Worm (Caenorhabditis elegans) whole organism, L2 larva: Measurements from ENCODE around the gene his-74.

Experiments used
- R02D3.7 ChIP-seq: fragments of 150-350 bp; optimal IDR thresholded peaks from 2 replicates; lab custom pipeline; 2014; ENCODE audit warnings: missing biosample characterization, missing genetic modification characterization
- alr-1 ChIP-seq: fragments of 150-350 bp; optimal IDR thresholded peaks from 2 replicates; lab custom pipeline; 2014; ENCODE audit warnings: missing biosample characterization, missing genetic modification characterization
- elt-1 ChIP-seq: fragments of 150-350 bp; optimal IDR thresholded peaks from 2 replicates; lab custom pipeline; 2014; ENCODE audit warnings: missing biosample characterization, missing genetic modification characterization
- gmeb-1 ChIP-seq: fragments of 150-350 bp; optimal IDR thresholded peaks from 2 replicates; lab custom pipeline; 2014; ENCODE audit warnings: missing biosample characterization, missing genetic modification characterization
- mbf-1 ChIP-seq: sonication (generic microtip); optimal IDR thresholded peaks from 2 replicates; lab custom pipeline; 2017; ENCODE audit warnings: missing biosample characterization, missing genetic modification characterization
- nhr-21 ChIP-seq: fragments of 150-350 bp; optimal IDR thresholded peaks from 2 replicates; lab custom pipeline; 2014; ENCODE audit warnings: missing biosample characterization, missing genetic modification characterization
- nhr-77 ChIP-seq: fragments of 150-350 bp; optimal IDR thresholded peaks from 2 replicates; lab custom pipeline; 2014; ENCODE audit warnings: missing biosample characterization, missing genetic modification characterization
- snpc-4 ChIP-seq: fragments of 150-350 bp; optimal IDR thresholded peaks from 2 replicates; lab custom pipeline; 2014; ENCODE audit warnings: missing biosample characterization, missing genetic modification characterization
- unc-55 ChIP-seq: fragments of 150-350 bp; sonication (generic microtip); optimal IDR thresholded peaks from 3 replicates; lab custom pipeline; 2014; ENCODE audit warnings: missing biosample characterization, missing genetic modification reagents, missing genetic modification characterization
- zag-1 ChIP-seq: fragments of 150-350 bp; optimal IDR thresholded peaks from 2 replicates; lab custom pipeline; 2014; ENCODE audit warnings: missing biosample characterization, missing genetic modification characterization
- ztf-4 ChIP-seq: fragments of 150-350 bp; optimal IDR thresholded peaks from 2 replicates; lab custom pipeline; 2014; ENCODE audit warnings: missing biosample characterization, missing genetic modification characterization

Gene his-74

ce11 chrV:12612118-12612517 is 48.0 kb downstream of the his-74 start, which contains the start of gene cyc-2.2:
cyc-2.2 (minus strand) TSS chrV:12612218.
- TF ChIP-seq R02D3.7 (tag; lab: Kevin White, UChicago) (no peak), unc-55 (GFP tag; lab: Kevin White, UChicago) (no peak), gmeb-1 (no peak), mbf-1 (tag; lab: Kevin White, UChicago) (no peak), nhr-77 (tag; lab: Kevin White, UChicago) (no peak), ztf-4 (tag; lab: Kevin White, UChicago) (no peak), alr-1 (tag; lab: Kevin White, UChicago) (no peak), elt-1 (no peak), snpc-4 (no peak), zag-1 (no peak)
- TF ChIP-seq, all 48 proteins: peak for 0

DNA sequence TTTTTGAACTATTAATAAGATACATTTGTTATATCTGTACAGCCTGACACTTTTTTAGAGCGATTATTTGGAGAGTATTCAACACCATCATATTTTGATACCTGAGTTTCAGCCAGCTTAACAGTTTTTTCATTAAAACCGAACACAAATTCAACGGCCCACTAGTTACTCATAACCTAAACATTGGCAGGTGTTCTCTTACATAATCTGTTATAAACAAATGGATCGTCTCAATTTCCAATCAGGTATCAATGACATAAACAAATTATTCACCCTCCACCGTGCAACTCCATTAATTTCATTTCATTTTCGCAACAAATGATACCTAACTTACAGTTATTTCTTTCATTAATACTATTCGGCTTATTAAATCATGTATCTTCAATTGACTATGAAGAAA is 49.1 kb downstream of the his-74 start, which contains the start of gene cubn-1:
Gene cubn-1 (plus strand): TSS at position 301 of the 400 bp plus-strand sequence.
- TF ChIP-seq nhr-21, result no peak
